Fruit fly (Drosophila melanogaster): ENCODE results near the gene CG8032.

Gene CG8032

DNA sequence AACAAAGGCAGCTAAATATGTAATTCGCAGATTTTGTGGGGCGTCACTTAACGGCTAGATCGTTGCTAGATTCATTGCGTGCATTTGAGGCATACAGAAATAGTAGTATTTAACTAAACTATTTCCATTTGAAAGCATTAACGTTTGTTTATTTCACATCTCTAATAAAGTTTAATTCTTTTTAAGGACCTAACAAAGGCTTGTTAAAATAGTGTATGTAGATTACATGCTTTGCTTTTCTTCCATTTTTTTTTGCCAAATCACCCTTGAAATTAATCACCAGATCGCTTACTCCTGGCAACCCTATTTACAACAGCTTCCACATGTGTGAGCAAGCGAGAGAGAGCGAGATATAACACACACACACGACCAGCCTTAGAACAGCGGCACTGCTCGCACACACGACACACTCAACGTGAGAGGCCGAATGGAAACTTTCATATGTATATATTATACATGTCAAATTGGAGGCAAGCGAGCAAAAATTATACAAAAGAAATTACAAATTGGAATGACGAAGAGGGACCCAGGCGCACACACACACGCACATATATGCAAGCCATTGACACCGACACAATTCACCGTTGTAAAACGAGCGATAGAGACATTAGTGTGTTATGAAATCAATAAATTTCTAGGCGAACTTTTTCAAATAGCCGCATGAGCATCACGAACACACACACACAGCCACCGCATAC lies 4.6 kb upstream of the CG8032 start (continued):
- TF ChIP-seq tio (GFP tag; optimal IDR thresholded peaks at IDR 0.05) (no peak), dm (GFP tag; optimal IDR thresholded peaks at IDR 0.05) (peak; percentile 31), CG1792 (GFP tag; optimal IDR thresholded peaks at IDR 0.05) (no peak), CG6765 (GFP tag; optimal IDR thresholded peaks at IDR 0.05) (no peak), Meics (GFP tag; optimal IDR thresholded peaks at IDR 0.05) (peak; percentile 75), fd64A (GFP tag; optimal IDR thresholded peaks at IDR 0.05) (peak; percentile 29), NC2β (GFP tag; optimal IDR thresholded peaks at IDR 0.05) (peak; percentile 41), CG8281 (tag; optimal IDR thresholded peaks at IDR 0.05) (no peak), Pdp1 (GFP tag; optimal IDR thresholded peaks at IDR 0.05) (peak; percentile 64 to 93), CG2129 (GFP tag; IDR thresholded peaks at IDR 0.05; ENCODE audit: partially characterized antibody) (no peak), p53 (GFP tag; optimal IDR thresholded peaks at IDR 0.05) (no peak), Xbp1 (GFP tag; optimal IDR thresholded peaks at IDR 0.05) (peak; percentile 56), aop (GFP tag; IDR thresholded peaks at IDR 0.05) (no peak), Vsx1 (GFP tag; optimal IDR thresholded peaks at IDR 0.05) (peak; percentile 10), Ssrp (tag; optimal IDR thresholded peaks at IDR 0.05) (peak; percentile 36), croc (GFP tag; conservative IDR thresholded peaks at IDR 0.05) (no peak), trh (GFP tag; optimal IDR thresholded peaks at IDR 0.05) (peak; percentile 4), toy (GFP tag; IDR thresholded peaks at IDR 0.05) (0 out of 2 replicates have a peak, but pooled peaks have one; percentile 22), CG12236 (GFP tag; optimal IDR thresholded peaks at IDR 0.05) (no peak), Lpt (GFP tag; optimal IDR thresholded peaks at IDR 0.05) (no peak), Dp (GFP tag; optimal IDR thresholded peaks at IDR 0.05) (no peak), CG10366 (GFP tag; IDR thresholded peaks at IDR 0.05) (0 out of 2 replicates have a peak, but pooled peaks have one; percentile 16), CG9932 (GFP tag; IDR thresholded peaks at IDR 0.05) (peak; percentile 72), CG11093 (GFP tag; IDR thresholded peaks at IDR 0.05) (no peak), row (GFP tag; IDR thresholded peaks at IDR 0.05) (peak; percentile 82), CG12744 (GFP tag; optimal IDR thresholded peaks at IDR 0.05) (no peak), gt (GFP tag; IDR thresholded peaks at IDR 0.05) (no peak), MESR4 (GFP tag; optimal IDR thresholded peaks at IDR 0.05) (peak; percentile 33), pan (optimal IDR thresholded peaks at IDR 0.05) (no peak), pan (GFP tag; optimal IDR thresholded peaks at IDR 0.05 in 1 of 2, IDR thresholded peaks at IDR 0.05 in 1 of 2) (no peak), Sin3A (optimal IDR thresholded peaks at IDR 0.05) (no peak), CG12155 (GFP tag; optimal IDR thresholded peaks at IDR 0.05) (peak; percentile 48), CG30431 (GFP tag; optimal IDR thresholded peaks at IDR 0.05) (no peak), CG9727 (GFP tag; optimal IDR thresholded peaks at IDR 0.05) (peak; percentile 59), gem (tag; optimal IDR thresholded peaks at IDR 0.05) (peak; percentile 71), CG4282 (GFP tag; optimal IDR thresholded peaks at IDR 0.05) (peak; percentile 37), CG16815 (GFP tag; optimal IDR thresholded peaks at IDR 0.05) (no peak), CG30403 (GFP tag; optimal IDR thresholded peaks at IDR 0.05) (peak; percentile 65), insv (GFP tag; optimal IDR thresholded peaks at IDR 0.05) (peak in 1 of 2 experiments; percentile 72), CG6254 (GFP tag; optimal IDR thresholded peaks at IDR 0.05) (peak; percentile 46), CG3281 (GFP tag; optimal IDR thresholded peaks at IDR 0.05) (peak; percentile 74), Adf1 (GFP tag; IDR thresholded peaks at IDR 0.05) (peak; percentile 42; the same call in 1 of the 2 replicates), zfh1 (GFP tag; IDR thresholded peaks at IDR 0.05) (peak; percentile 75; the same call in 2 of the 3 replicates), CG8089 (GFP tag; optimal IDR thresholded peaks at IDR 0.05) (peak; percentile 30), Bdp1 (GFP tag; optimal IDR thresholded peaks at IDR 0.05) (no peak), dimm (GFP tag; IDR thresholded peaks at IDR 0.05) (no peak), CG7745 (tag; optimal IDR thresholded peaks at IDR 0.05) (no peak)
